Worm (Caenorhabditis elegans) whole organism, L3 larva: ENCODE measurements around the gene Y67H2A.10.

Experiments used
- ama-1 ChIP-seq: fragments of 150-350 bp; optimal IDR thresholded peaks from 2 replicates; lab custom pipeline; 2018
- ceh-82 ChIP-seq: fragments of 150-350 bp; optimal IDR thresholded peaks from 2 replicates; lab custom pipeline; 2014; ENCODE audit warnings: missing biosample characterization, missing genetic modification characterization
- egl-5 ChIP-seq: fragments of 150-350 bp; optimal IDR thresholded peaks from 2 replicates; lab custom pipeline; 2017; ENCODE audit warnings: missing biosample characterization, missing genetic modification reagents, missing genetic modification characterization, inconsistent platforms
- elt-1 ChIP-seq: fragments of 150-350 bp; optimal IDR thresholded peaks from 2 replicates; lab custom pipeline; 2014; ENCODE audit warnings: missing biosample characterization, missing genetic modification characterization
- elt-2 ChIP-seq: sonication (generic microtip); optimal IDR thresholded peaks from 2 replicates; lab custom pipeline; 2016; ENCODE audit warnings: missing genetic modification reagents, mild to moderate bottlenecking, missing genetic modification characterization, missing compliant biosample characterization
- fos-1 ChIP-seq: fragments of 150-350 bp; optimal IDR thresholded peaks from 2 replicates; lab custom pipeline; 2014; ENCODE audit warnings: missing biosample characterization, missing genetic modification characterization
- lin-15B ChIP-seq: fragments of 150-350 bp; optimal IDR thresholded peaks from 2 replicates; lab custom pipeline; 2014; ENCODE audit warnings: missing biosample characterization, missing genetic modification characterization
- lin-39 ChIP-seq: fragments of 150-350 bp; optimal IDR thresholded peaks from 2 replicates; lab custom pipeline; 2018; ENCODE audit warnings: missing biosample characterization, missing genetic modification reagents, missing genetic modification characterization
- mdl-1 ChIP-seq: fragments of 150-350 bp; optimal IDR thresholded peaks from 2 replicates; lab custom pipeline; 2014; ENCODE audit warnings: missing biosample characterization, missing genetic modification characterization
- nhr-67 ChIP-seq: fragments of 150-350 bp; optimal IDR thresholded peaks from 2 replicates; lab custom pipeline; 2014; ENCODE audit warnings: missing biosample characterization, missing genetic modification characterization
- nhr-76 ChIP-seq: fragments of 150-350 bp; sonication (generic microtip); optimal IDR thresholded peaks from 5 replicates; lab custom pipeline; 2014; ENCODE audit warnings: missing biosample characterization, missing genetic modification characterization
- pha-4 ChIP-seq: fragments of 150-350 bp; optimal IDR thresholded peaks from 2 replicates; lab custom pipeline; 2014; ENCODE audit warnings: missing biosample characterization, missing genetic modification reagents, missing genetic modification characterization
- pqm-1 ChIP-seq: fragments of 150-350 bp; optimal IDR thresholded peaks from 2 replicates; lab custom pipeline; 2017; ENCODE audit warnings: missing biosample characterization, missing genetic modification characterization, inconsistent platforms
- snpc-4 ChIP-seq: fragments of 150-350 bp; optimal IDR thresholded peaks from 2 replicates; lab custom pipeline; 2014; ENCODE audit warnings: missing biosample characterization, missing genetic modification characterization

DNA sequence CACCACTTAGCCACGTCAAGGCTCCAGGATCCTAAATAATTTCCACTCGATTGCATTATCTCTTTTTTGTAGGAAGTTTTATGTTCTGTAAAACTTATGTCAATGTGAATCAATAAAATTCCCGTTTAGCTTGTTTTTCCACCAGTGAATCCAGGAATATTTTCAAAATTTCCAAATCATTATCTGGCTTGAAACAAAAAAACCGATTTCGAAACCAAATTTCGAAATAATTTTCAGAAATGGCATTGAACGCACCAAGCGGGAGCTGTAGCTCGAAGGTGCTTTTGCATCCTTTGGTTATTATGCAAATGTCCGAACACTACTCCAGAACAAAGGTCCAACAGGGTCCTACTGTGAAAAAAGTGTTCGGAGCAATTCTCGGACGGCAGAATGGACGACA, 11.3 kb upstream of the Y67H2A.10 start, which contains the start of gene csn-6:
- TF ChIP-seq pha-4 (tag; lab: Kevin White, UChicago) (no peak), fos-1 (tag; lab: Kevin White, UChicago) (no peak), lin-15B (tag; lab: Kevin White, UChicago) (no peak), nhr-76 (tag; lab: Kevin White, UChicago) (no peak), ama-1 (lab: Kevin White, UChicago) (peak; percentile 45), snpc-4 (tag; lab: Kevin White, UChicago) (no peak), elt-2 (tag; lab: Kevin White, UChicago) (no peak), mdl-1 (no peak), pqm-1 (no peak), lin-39 (tag; lab: Kevin White, UChicago) (no peak), elt-1 (tag; lab: Kevin White, UChicago) (no peak), egl-5 (tag; lab: Kevin White, UChicago) (no peak), ceh-82 (tag; lab: Kevin White, UChicago) (no peak), nhr-67 (tag; lab: Kevin White, UChicago) (no peak)
